Worm (Caenorhabditis elegans): ENCODE results near the gene H38K22.7.

H38K22.7 gene

DNA sequence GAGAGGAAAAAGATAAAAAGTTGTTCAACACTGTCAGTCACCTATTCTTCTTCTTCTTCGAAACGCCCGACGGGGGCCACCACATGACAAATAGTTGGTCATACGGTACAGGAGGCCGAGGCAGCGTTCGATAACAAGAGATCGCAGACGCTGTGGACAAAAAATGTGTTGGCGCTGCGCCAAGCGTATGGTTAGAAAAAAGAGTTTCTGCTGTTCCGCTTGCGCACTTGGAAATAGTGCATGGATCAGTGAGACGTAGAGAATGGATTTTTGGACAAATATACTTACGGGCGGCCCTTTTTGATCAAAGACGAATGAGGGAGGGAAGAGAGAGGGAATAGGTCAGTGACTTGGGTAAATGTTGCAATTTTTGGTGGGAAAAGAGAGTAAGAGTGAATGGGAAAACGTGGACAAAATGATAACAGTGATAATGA lies 36.8 kb upstream of the H38K22.7 start (continued):
- TF ChIP-seq nhr-23 (tag; optimal IDR thresholded peaks at IDR 0.05) (no peak), R02D3.7 (tag; optimal IDR thresholded peaks at IDR 0.05) (no peak), ceh-82 (tag; optimal IDR thresholded peaks at IDR 0.05) (no peak), nhr-11 (tag; optimal IDR thresholded peaks at IDR 0.05) (no peak), snpc-4 (tag; optimal IDR thresholded peaks at IDR 0.05) (peak; percentile 30), F13H6.1 (tag; optimal IDR thresholded peaks at IDR 0.05) (peak; percentile 93), unc-62 (GFP tag; optimal IDR thresholded peaks at IDR 0.05) (no peak), nhr-21 (tag; optimal IDR thresholded peaks at IDR 0.05) (peak; percentile 87), skn-1 (tag; optimal IDR thresholded peaks at IDR 0.05) (no peak), elt-3 (tag; optimal IDR thresholded peaks at IDR 0.05) (no peak), ztf-11 (tag; optimal IDR thresholded peaks at IDR 0.05) (no peak)

DNA sequence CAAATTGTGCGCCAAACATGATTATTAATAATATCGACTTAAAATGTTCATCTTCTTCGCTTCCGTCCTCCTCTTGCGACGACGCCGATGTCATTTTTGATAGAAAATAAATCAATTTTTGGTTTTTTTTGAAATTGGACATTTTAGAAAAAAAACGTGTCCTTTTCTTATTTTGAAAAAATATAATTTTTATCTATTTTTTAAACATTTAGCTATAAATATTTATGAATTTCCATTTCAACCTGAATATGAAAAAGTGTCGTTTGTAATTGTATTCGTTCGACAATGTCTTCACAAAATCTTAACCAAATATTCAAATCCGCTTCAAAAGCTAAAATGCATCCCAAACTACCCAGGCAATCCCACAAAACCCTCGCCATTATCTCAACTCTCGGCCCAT lies 34.1 kb upstream of the H38K22.7 start, which contains the start of gene R10E4.3:
Gene R10E4.3, minus strand, starts transcription at position 101 of the 400 bp plus-strand sequence.
- no peak for TF ChIP-seq nhr-77 (tag; optimal IDR thresholded peaks at IDR 0.05)
- TF ChIP-seq aly-2 (tag; optimal IDR thresholded peaks at IDR 0.05) = no peak
- TF ChIP-seq sma-9 (GFP tag; optimal IDR thresholded peaks at IDR 0.05) = no peak
- TF ChIP-seq sma-9 (tag; optimal IDR thresholded peaks at IDR 0.05) = no peak
- no peak for TF ChIP-seq elt-3 (tag; optimal IDR thresholded peaks at IDR 0.05)
- TF ChIP-seq Y55F3AM.14 (GFP tag; optimal IDR thresholded peaks at IDR 0.05) = no peak
- TF ChIP-seq alr-1 (tag; optimal IDR thresholded peaks at IDR 0.05) = no peak
- no peak for TF ChIP-seq lin-13 (GFP tag; optimal IDR thresholded peaks at IDR 0.05)
- no peak for TF ChIP-seq F13H6.1 (tag; optimal IDR thresholded peaks at IDR 0.05)
- no peak for TF ChIP-seq ZK546.5 (tag; optimal IDR thresholded peaks at IDR 0.05)
- TF ChIP-seq fos-1 (tag; optimal IDR thresholded peaks at IDR 0.05) = no peak
- no peak for TF ChIP-seq crh-2 (tag; optimal IDR thresholded peaks at IDR 0.05)

ce11 chrIII:4289952-4290351 lies 31.5 kb upstream of the H38K22.7 start:
- no peak for TF ChIP-seq lin-11 (tag; optimal IDR thresholded peaks at IDR 0.05)
- TF ChIP-seq fos-1 (tag; optimal IDR thresholded peaks at IDR 0.05) = no peak
- no peak for TF ChIP-seq mdl-1 (tag; optimal IDR thresholded peaks at IDR 0.05)
- TF ChIP-seq ceh-82 (tag; optimal IDR thresholded peaks at IDR 0.05) = no peak
- TF ChIP-seq mab-5 (tag; optimal IDR thresholded peaks at IDR 0.05) = no peak
- TF ChIP-seq snpc-4 (tag; optimal IDR thresholded peaks at IDR 0.05) = no peak
- no peak for TF ChIP-seq elt-3 (tag; optimal IDR thresholded peaks at IDR 0.05)
- TF ChIP-seq ztf-4 (tag; optimal IDR thresholded peaks at IDR 0.05) = no peak
- no peak for TF ChIP-seq nhr-21 (tag; optimal IDR thresholded peaks at IDR 0.05)
- TF ChIP-seq nhr-23 (tag; optimal IDR thresholded peaks at IDR 0.05) = no peak
- no peak for TF ChIP-seq elt-1 (tag; optimal IDR thresholded peaks at IDR 0.05)
- no peak for TF ChIP-seq nhr-237 (tag; optimal IDR thresholded peaks at IDR 0.05)
- no peak for TF ChIP-seq egl-27 (tag; optimal IDR thresholded peaks at IDR 0.05)
- TF ChIP-seq ZK546.5 (tag; optimal IDR thresholded peaks at IDR 0.05) = no peak
- no peak for TF ChIP-seq F13H6.1 (tag; optimal IDR thresholded peaks at IDR 0.05)
- TF ChIP-seq dmd-4 (tag; optimal IDR thresholded peaks at IDR 0.05) = no peak
- TF ChIP-seq blmp-1 (tag; optimal IDR thresholded peaks at IDR 0.05; ENCODE audit: insufficient read depth) = no peak
- TF ChIP-seq mbf-1 (tag; optimal IDR thresholded peaks at IDR 0.05) = no peak

DNA sequence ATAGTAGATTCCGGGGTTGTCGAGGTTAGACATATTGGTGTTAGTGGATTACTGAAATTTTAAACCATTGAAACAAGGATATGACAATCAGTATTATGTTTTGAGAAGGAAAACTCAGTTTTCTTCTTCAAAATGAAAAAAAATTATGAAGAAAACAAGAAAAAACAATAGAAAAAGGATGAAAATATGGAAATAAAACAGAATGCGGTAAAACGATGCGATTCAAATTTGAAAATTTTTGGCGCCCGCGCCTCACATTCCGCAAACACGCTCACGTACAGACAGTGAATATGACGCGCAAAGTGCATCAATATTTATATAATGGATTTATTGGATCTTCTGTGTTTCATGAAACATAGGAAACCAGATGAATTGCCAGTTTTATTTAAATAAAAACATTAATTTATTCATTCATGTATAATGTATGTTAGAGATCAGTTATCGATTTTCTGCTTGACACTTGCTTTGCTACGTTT lies 30.2 kb upstream of the H38K22.7 start, which contains the start of gene mcm-5:
Gene mcm-5, minus strand, starts transcription at position 51 of the 476 bp plus-strand sequence.
- TF ChIP-seq C34F6.9 (tag; optimal IDR thresholded peaks at IDR 0.05) (peak; percentile 66), gmeb-1 (tag; optimal IDR thresholded peaks at IDR 0.05) (peak; percentile 70), crh-2 (tag; optimal IDR thresholded peaks at IDR 0.05) (peak; percentile 8), lin-39 (tag; optimal IDR thresholded peaks at IDR 0.05) (no peak), dmd-4 (tag; optimal IDR thresholded peaks at IDR 0.05) (no peak), nhr-11 (tag; optimal IDR thresholded peaks at IDR 0.05) (no peak), lin-11 (tag; optimal IDR thresholded peaks at IDR 0.05) (no peak), alr-1 (tag; optimal IDR thresholded peaks at IDR 0.05) (no peak), nhr-25 (tag; optimal IDR thresholded peaks at IDR 0.05) (no peak), mab-5 (tag; optimal IDR thresholded peaks at IDR 0.05) (no peak), unc-55 (GFP tag; optimal IDR thresholded peaks at IDR 0.05) (peak; percentile 70), ZK546.5 (tag; optimal IDR thresholded peaks at IDR 0.05) (no peak), lsy-2 (tag; optimal IDR thresholded peaks at IDR 0.05) (peak in 1 of 2 experiments; percentile 48)

All from whole organism, L2 larva.